Worm (Caenorhabditis elegans): ENCODE measurements around the gene F53A9.7.

- TF ChIP-seq lin-13 (GFP tag; optimal IDR thresholded peaks at IDR 0.05) (no peak), zag-1 (tag; optimal IDR thresholded peaks at IDR 0.05) (no peak), egl-27 (tag; optimal IDR thresholded peaks at IDR 0.05) (no peak), aly-2 (tag; optimal IDR thresholded peaks at IDR 0.05) (no peak), elt-3 (tag; optimal IDR thresholded peaks at IDR 0.05) (no peak), unc-55 (GFP tag; optimal IDR thresholded peaks at IDR 0.05) (no peak), skn-1 (tag; optimal IDR thresholded peaks at IDR 0.05) (no peak), peb-1 (tag; optimal IDR thresholded peaks at IDR 0.05) (no peak), mdl-1 (tag; optimal IDR thresholded peaks at IDR 0.05) (no peak), F13H6.1 (tag; optimal IDR thresholded peaks at IDR 0.05) (no peak)
Observed at ce11 chrX:8718153-8718552, 1.4 kb upstream of the F53A9.7 start.
